Worm (Caenorhabditis elegans): ENCODE results near the gene C18G1.1.
A peak's percentile ranks its signal among the peaks of the same experiment; 100 is the strongest.

Gene C18G1.1

ce11 chrV:4823683-4824391 lies 46.1 kb downstream of the C18G1.1 start (continued):
- TF ChIP-seq K12H6.12 (tag; optimal IDR thresholded peaks at IDR 0.05) (peak; percentile 46), dox-1 (GFP tag; IDR thresholded peaks at IDR 0.05) (no peak), F22D6.2 (tag; optimal IDR thresholded peaks at IDR 0.05) (no peak), T07F8.4 (tag; optimal IDR thresholded peaks at IDR 0.05) (peak; percentile 30), pbrm-1 (GFP tag; IDR thresholded peaks at IDR 0.05) (peak; percentile 48), F52B5.7 (tag; optimal IDR thresholded peaks at IDR 0.05) (peak; percentile 74), ets-4 (GFP tag; optimal IDR thresholded peaks at IDR 0.05) (no peak), aptf-3 (GFP tag; IDR thresholded peaks at IDR 0.05) (peak; percentile 46; the same call in 1 of the 2 replicates), B0261.1 (tag; optimal IDR thresholded peaks at IDR 0.05) (peak; percentile 32), B0336.3 (GFP tag; IDR thresholded peaks at IDR 0.05) (peak; percentile 85), dpff-1 (tag; optimal IDR thresholded peaks at IDR 0.05) (peak; percentile 85), tlf-1 (GFP tag; optimal IDR thresholded peaks at IDR 0.05) (peak; percentile 63), hmg-20 (GFP tag; IDR thresholded peaks at IDR 0.05) (no peak), fkh-3 (tag; optimal IDR thresholded peaks at IDR 0.05) (peak; percentile 48), zim-3 (tag; optimal IDR thresholded peaks at IDR 0.05) (peak; percentile 84), let-607 (tag; optimal IDR thresholded peaks at IDR 0.05) (peak in 1 of 2 experiments; percentile 60), sea-2 (GFP tag; IDR thresholded peaks at IDR 0.05) (no peak), ztf-3 (GFP tag; optimal IDR thresholded peaks at IDR 0.05) (peak; percentile 75), attf-6 (GFP tag; IDR thresholded peaks at IDR 0.05) (no peak), Y53F4B.3 (GFP tag; IDR thresholded peaks at IDR 0.05) (no peak), Y56A3A.18 (GFP tag; IDR thresholded peaks at IDR 0.05) (peak; percentile 15; the same call in 1 of the 2 replicates), attf-3 (GFP tag; conservative IDR thresholded peaks at IDR 0.05) (no peak), cebp-2 (GFP tag; IDR thresholded peaks at IDR 0.05) (no peak), mes-4 (tag; optimal IDR thresholded peaks at IDR 0.05) (no peak), ceh-27 (GFP tag; optimal IDR thresholded peaks at IDR 0.05) (no peak), C17E4.6 (GFP tag; IDR thresholded peaks at IDR 0.05) (no peak), madf-8 (GFP tag; conservative IDR thresholded peaks at IDR 0.05) (no peak), ceh-100 (GFP tag; IDR thresholded peaks at IDR 0.05) (no peak), Y79H2A.3 (GFP tag; conservative IDR thresholded peaks at IDR 0.05) (no peak), nhr-120 (GFP tag; IDR thresholded peaks at IDR 0.05) (no peak), lsl-1 (GFP tag; optimal IDR thresholded peaks at IDR 0.05) (peak; percentile 1), efl-1 (GFP tag; optimal IDR thresholded peaks at IDR 0.05) (no peak)

- TF ChIP-seq sptf-2 (GFP tag; optimal IDR thresholded peaks at IDR 0.05) (no peak), madf-8 (GFP tag; conservative IDR thresholded peaks at IDR 0.05) (peak; percentile 75), bed-2 (GFP tag; IDR thresholded peaks at IDR 0.05) (no peak), xnd-1 (tag; optimal IDR thresholded peaks at IDR 0.05) (peak; percentile 52), somi-1 (GFP tag; optimal IDR thresholded peaks at IDR 0.05) (peak; percentile 56), akir-1 (GFP tag; optimal IDR thresholded peaks at IDR 0.05) (no peak), tbx-9 (tag; optimal IDR thresholded peaks at IDR 0.05; ENCODE audit: borderline replicate concordance) (no peak), K12H6.12 (tag; optimal IDR thresholded peaks at IDR 0.05) (peak; percentile 22), hlh-26 (GFP tag; conservative IDR thresholded peaks at IDR 0.05) (no peak), T07F8.4 (tag; optimal IDR thresholded peaks at IDR 0.05) (no peak), efl-1 (GFP tag; optimal IDR thresholded peaks at IDR 0.05) (peak; percentile 45), attf-6 (GFP tag; IDR thresholded peaks at IDR 0.05) (no peak), nhr-179 (tag; optimal IDR thresholded peaks at IDR 0.05) (no peak), snpc-1.3 (tag; optimal IDR thresholded peaks at IDR 0.05; ENCODE audit: insufficient read depth) (peak; percentile 55), ztf-6 (GFP tag; IDR thresholded peaks at IDR 0.05) (0 out of 2 replicates have a peak, but pooled peaks have one; percentile 30), C17E4.6 (GFP tag; IDR thresholded peaks at IDR 0.05) (0 out of 2 replicates have a peak, but pooled peaks have one; percentile 63), pbrm-1 (GFP tag; IDR thresholded peaks at IDR 0.05) (peak; percentile 85), zfh-2 (GFP tag; conservative IDR thresholded peaks at IDR 0.05) (no peak), Y95B8A.8 (GFP tag; IDR thresholded peaks at IDR 0.05) (no peak), ztf-18 (tag; optimal IDR thresholded peaks at IDR 0.05) (peak; percentile 47), ets-4 (GFP tag; optimal IDR thresholded peaks at IDR 0.05) (no peak), ztf-28 (GFP tag; IDR thresholded peaks at IDR 0.05) (no peak)
Measured at ce11 chrV:4826710-4827380, 49.1 kb downstream of the C18G1.1 start, which contains the start of the genes hsp-6 and C37H5.5. hsp-6 (minus strand) TSS chrV:4826760. C37H5.5 (plus strand) TSS chrV:4827360.
